Worm (Caenorhabditis elegans) whole organism, L4 larva: ENCODE results near the gene wrk-1.
A peak's percentile ranks its signal among the peaks of the same experiment; 100 is the strongest.

Experiments used
- D1046.2 ChIP-seq: fragments of 200-800 bp; sonication (Bioruptor generic); IDR thresholded peaks from 2 replicates; pipeline ENCODE4 v1.3.6; 2022; ENCODE audit warnings: missing genetic modification characterization, missing compliant biosample characterization
- F10B5.3 ChIP-seq: sonication (generic microtip); optimal IDR thresholded peaks from 2 replicates; lab custom pipeline; 2016; ENCODE audit warnings: mild to moderate bottlenecking, missing genetic modification characterization, missing compliant biosample characterization
- aha-1 ChIP-seq: fragments of 150-350 bp; peaks from one replicate; lab custom pipeline; 2014; ENCODE audit warnings: missing biosample characterization, missing genetic modification characterization
- arid-1 ChIP-seq: fragments of 200-800 bp; sonication (Bioruptor generic); conservative IDR thresholded peaks from 2 replicates; pipeline ENCODE4 v1.3.6; 2022; ENCODE audit warnings: missing genetic modification reagents, missing genetic modification characterization, missing compliant biosample characterization
- ceh-32 ChIP-seq: sonication (generic microtip); optimal IDR thresholded peaks from 2 replicates; lab custom pipeline; 2016; ENCODE audit warnings: mild to moderate bottlenecking, missing genetic modification characterization, missing compliant biosample characterization; ENCODE audit not compliant: poor library complexity
- ceh-44 ChIP-seq: fragments of 200-800 bp; sonication (Bioruptor generic); IDR thresholded peaks from 2 replicates; pipeline ENCODE4 v1.3.6; 2022; ENCODE audit warnings: missing genetic modification reagents, missing genetic modification characterization, missing compliant biosample characterization
- ceh-82 ChIP-seq: sonication (generic microtip); optimal IDR thresholded peaks from 2 replicates; lab custom pipeline; 2017; ENCODE audit warnings: missing biosample characterization, missing genetic modification characterization
- ces-1 ChIP-seq: fragments of 150-350 bp; sonication (generic microtip); optimal IDR thresholded peaks from 4 replicates; lab custom pipeline; 2014; ENCODE audit warnings: missing biosample characterization, missing genetic modification reagents, missing genetic modification characterization
- daf-19 ChIP-seq: fragments of 200-800 bp; sonication (Bioruptor generic); conservative IDR thresholded peaks from 2 replicates; pipeline ENCODE4 v1.3.6; 2022; ENCODE audit warnings: missing genetic modification characterization, missing compliant biosample characterization
- dve-1 ChIP-seq: sonication (generic microtip); optimal IDR thresholded peaks from 2 replicates; lab custom pipeline; 2017; ENCODE audit warnings: antibody characterized with exemption, mild to moderate bottlenecking, missing genetic modification characterization, missing compliant biosample characterization; ENCODE audit not compliant: insufficient read depth
- egl-27 ChIP-seq: sonication (generic microtip); optimal IDR thresholded peaks from 3 replicates; lab custom pipeline; 2017; ENCODE audit warnings: missing biosample characterization, missing genetic modification reagents, missing genetic modification characterization
- gei-8 ChIP-seq: fragments of 200-800 bp; sonication (Bioruptor generic); optimal IDR thresholded peaks from 2 replicates; lab custom pipeline; 2018; ENCODE audit warnings: mild to moderate bottlenecking, missing genetic modification characterization, missing compliant biosample characterization
- hmg-1.1 ChIP-seq: fragments of 200-800 bp; sonication (Bioruptor generic); IDR thresholded peaks from 2 replicates; pipeline ENCODE4 v1.3.6; 2022; ENCODE audit warnings: missing genetic modification reagents, missing genetic modification characterization, missing compliant biosample characterization
- lim-7 ChIP-seq: fragments of 200-800 bp; sonication (Bioruptor generic); IDR thresholded peaks from 2 replicates; pipeline ENCODE4 v1.3.6; 2022; ENCODE audit warnings: missing genetic modification characterization, missing compliant biosample characterization
- lin-15B ChIP-seq: fragments of 150-350 bp; sonication (generic microtip); optimal IDR thresholded peaks from 3 replicates; lab custom pipeline; 2014; ENCODE audit warnings: missing biosample characterization, missing genetic modification characterization
- lin-38 ChIP-seq: fragments of 200-800 bp; sonication (Bioruptor generic); IDR thresholded peaks from 2 replicates; pipeline ENCODE4 v1.3.6; 2022; ENCODE audit warnings: missing genetic modification reagents, missing genetic modification characterization, missing compliant biosample characterization
- madf-5 ChIP-seq, 2 experiments: fragments of 200-800 bp; sonication (Bioruptor generic); IDR thresholded peaks; 2 replicates each; pipeline ENCODE4 v1.3.6; 2022; ENCODE audit warnings: missing compliant biosample characterization in 2 of 2, missing genetic modification characterization in 2 of 2
- mep-1 ChIP-seq: fragments of 150-350 bp; sonication (generic microtip); optimal IDR thresholded peaks from 3 replicates; lab custom pipeline; 2014; ENCODE audit warnings: missing biosample characterization, missing genetic modification characterization
- mxl-3 ChIP-seq: fragments of 200-800 bp; sonication (Bioruptor generic); optimal IDR thresholded peaks from 2 replicates; lab custom pipeline; 2018; ENCODE audit warnings: mild to moderate bottlenecking, missing genetic modification characterization, missing compliant biosample characterization
- nhr-10 ChIP-seq: fragments of 150-350 bp; optimal IDR thresholded peaks from 2 replicates; lab custom pipeline; 2014; ENCODE audit warnings: missing biosample characterization, missing genetic modification characterization
- nhr-28 ChIP-seq: fragments of 150-350 bp; optimal IDR thresholded peaks from 2 replicates; lab custom pipeline; 2014; ENCODE audit warnings: missing biosample characterization, missing genetic modification characterization
- nhr-42 ChIP-seq: fragments of 200-800 bp; sonication (Bioruptor generic); IDR thresholded peaks from 2 replicates; pipeline ENCODE4 v1.3.6; 2022; ENCODE audit warnings: missing genetic modification characterization, missing compliant biosample characterization
- nhr-48 ChIP-seq: sonication (generic microtip); optimal IDR thresholded peaks from 2 replicates; lab custom pipeline; 2016; ENCODE audit warnings: mild to moderate bottlenecking, missing genetic modification characterization, missing compliant biosample characterization
- pha-4 ChIP-seq, 2 experiments: fragments of 150-350 bp in 1 of 2; fragments of 200-800 bp in 1 of 2; sonication (Bioruptor generic) in 1 of 2; IDR thresholded peaks in 1 of 2; optimal IDR thresholded peaks in 1 of 2; 2 replicates each; pipeline versions ENCODE4 v1.3.6 to Lab custom; 2014 to 2022; ENCODE audit warnings: missing genetic modification characterization in 2 of 2, missing genetic modification reagents in 2 of 2, missing biosample characterization in 1 of 2, missing compliant biosample characterization in 1 of 2
- php-3 ChIP-seq: fragments of 200-800 bp; sonication (Bioruptor generic); IDR thresholded peaks from 2 replicates; pipeline ENCODE4 v1.3.6; 2022; ENCODE audit warnings: missing genetic modification reagents, missing genetic modification characterization, missing compliant biosample characterization
- set-16 ChIP-seq: fragments of 200-800 bp; sonication (Bioruptor generic); IDR thresholded peaks from 2 replicates; pipeline ENCODE4 v1.3.6; 2022; ENCODE audit warnings: missing genetic modification reagents, missing genetic modification characterization, missing compliant biosample characterization
- unc-130 ChIP-seq: sonication (generic microtip); optimal IDR thresholded peaks from 2 replicates; lab custom pipeline; 2016; ENCODE audit warnings: missing genetic modification reagents, missing genetic modification characterization, missing compliant biosample characterization
- unc-39 ChIP-seq: sonication (generic microtip); optimal IDR thresholded peaks from 2 replicates; lab custom pipeline; 2017; ENCODE audit warnings: missing biosample characterization, missing genetic modification characterization
- unc-62 ChIP-seq, 3 experiments: fragments of 150-350 bp in 1 of 3; sonication (generic microtip); optimal IDR thresholded peaks in 2 of 3; peaks in 1 of 3; 1 replicate in 1 of 3; 2 replicates in 2 of 3; lab custom pipeline; 2014 to 2017; ENCODE audit warnings: missing biosample characterization in 3 of 3, missing genetic modification characterization in 3 of 3, missing genetic modification reagents in 3 of 3, missing genotype in 1 of 3
- vab-7 ChIP-seq: fragments of 200-800 bp; sonication (Bioruptor generic); IDR thresholded peaks from 2 replicates; pipeline ENCODE4 v1.3.6; 2022; ENCODE audit warnings: missing genetic modification reagents, missing genetic modification characterization, missing compliant biosample characterization
- zip-2 ChIP-seq: fragments of 150-350 bp; optimal IDR thresholded peaks from 2 replicates; lab custom pipeline; 2014; ENCODE audit warnings: missing biosample characterization, missing genetic modification characterization
- ztf-11 ChIP-seq: fragments of 150-350 bp; optimal IDR thresholded peaks from 2 replicates; lab custom pipeline; 2014; ENCODE audit warnings: missing biosample characterization, missing genetic modification characterization

Gene wrk-1

DNA sequence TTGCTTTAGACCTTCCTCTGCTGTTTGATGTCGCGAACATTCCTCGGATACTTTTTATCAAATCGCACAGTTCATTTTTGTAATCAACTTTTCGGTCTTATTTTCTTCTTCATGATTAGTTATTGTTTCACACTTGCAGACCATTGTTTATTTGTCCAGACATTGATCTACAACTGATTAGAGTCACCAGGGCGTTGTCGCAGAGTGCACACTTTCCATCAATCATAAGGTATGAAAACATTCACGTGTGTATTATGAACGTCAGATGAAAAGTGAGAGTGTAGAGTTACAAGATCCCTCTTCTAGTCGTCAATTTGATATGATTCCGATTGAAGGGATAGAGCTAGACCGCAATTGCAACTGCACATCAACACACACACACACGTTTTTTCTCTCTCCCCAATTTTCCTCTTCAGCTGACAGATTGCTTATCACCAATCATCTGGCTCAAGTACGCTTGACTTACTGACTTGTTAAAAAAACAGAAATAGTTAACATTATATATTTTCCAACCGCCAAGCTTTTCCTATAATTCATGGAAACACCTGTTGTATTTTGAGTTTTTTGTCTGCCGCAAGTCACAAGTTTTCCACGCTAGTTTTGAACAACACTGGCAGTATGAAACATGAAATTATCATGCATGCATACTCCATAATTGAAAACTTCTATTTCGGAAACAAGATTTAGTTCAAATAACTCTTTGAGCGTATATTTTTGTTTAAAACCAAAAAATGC is 47.8 kb upstream of the wrk-1 start (continued):
- no peak for TF ChIP-seq pha-4 (GFP tag; IDR thresholded peaks at IDR 0.05; lab: Robert Waterston, UW)
- no peak for TF ChIP-seq pha-4 (tag; optimal IDR thresholded peaks at IDR 0.05; lab: Kevin White, UChicago)
- TF ChIP-seq mep-1 (tag; lab: Kevin White, UChicago) = no peak
- TF ChIP-seq nhr-10 (tag; lab: Kevin White, UChicago) = no peak
- TF ChIP-seq nhr-28 (tag; lab: Kevin White, UChicago) = peak; percentile 47
- TF ChIP-seq zip-2 = no peak
- no peak for TF ChIP-seq arid-1
- no peak for TF ChIP-seq nhr-42
- TF ChIP-seq lin-15B (tag; lab: Kevin White, UChicago) = no peak
- TF ChIP-seq vab-7 (GFP tag; lab: Robert Waterston, UW) = no peak
- TF ChIP-seq nhr-48 (tag; lab: Kevin White, UChicago) = peak; percentile 45
- TF ChIP-seq ztf-11 = no peak
- TF ChIP-seq, all 104 proteins: peak for 12

DNA sequence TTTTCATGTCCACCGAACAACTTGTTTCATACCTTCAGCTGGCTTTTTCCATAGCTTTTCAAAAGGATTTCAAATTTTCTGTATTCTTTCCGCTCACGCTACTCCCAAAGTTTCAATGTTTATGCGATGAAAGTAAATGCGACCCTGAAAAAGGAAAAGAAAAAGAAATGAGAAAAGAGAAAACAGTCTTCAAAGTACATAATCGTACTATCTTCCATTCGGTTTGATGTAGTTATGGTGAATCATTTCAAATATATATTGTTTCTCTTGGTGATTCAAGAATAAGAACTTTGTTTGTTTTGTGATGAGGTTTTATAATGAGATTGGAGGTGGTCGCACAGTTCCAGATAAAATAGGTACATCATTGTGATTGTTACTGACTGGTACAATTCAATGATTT is 46.4 kb upstream of the wrk-1 start:
- peak; percentile 18 for TF ChIP-seq dve-1 (tag; lab: Kevin White, UChicago)
- no peak for TF ChIP-seq ceh-44 (GFP tag; lab: Robert Waterston, UW)
- peak in 1 of 2 experiments; percentile 77 for TF ChIP-seq unc-62 (GFP tag; optimal IDR thresholded peaks at IDR 0.05 in 1 of 2; lab: Kevin White, UChicago)
- no peak for TF ChIP-seq unc-62 (tag; optimal IDR thresholded peaks at IDR 0.05; lab: Kevin White, UChicago)

DNA sequence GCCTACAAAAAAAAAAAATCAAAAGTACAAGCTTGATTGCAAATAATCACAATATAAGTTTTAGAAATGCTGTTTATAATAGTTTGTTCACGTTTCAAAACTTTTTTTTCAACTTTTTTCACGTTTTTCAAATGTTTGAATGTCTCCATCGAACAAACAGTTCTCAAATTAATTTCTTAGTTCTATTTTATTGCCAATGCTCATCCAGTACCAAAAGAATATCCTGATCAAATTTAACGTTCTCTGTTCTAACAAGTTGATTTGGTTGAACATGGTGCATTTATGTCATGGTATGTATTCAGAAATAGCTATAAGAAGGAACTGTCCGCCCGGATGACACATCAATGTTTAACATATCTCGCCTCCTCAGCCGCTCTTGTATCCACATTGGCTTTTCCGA is 40.0 kb upstream of the wrk-1 start, which contains the start of gene kin-9:
Gene kin-9 (plus strand): TSS at position 301 of the 400 bp plus-strand sequence.
- TF ChIP-seq ceh-32 (tag; lab: Kevin White, UChicago) (no peak), hmg-1.1 (GFP tag; lab: Robert Waterston, UW) (no peak), mxl-3 (GFP tag; lab: Kevin White, UChicago) (no peak), aha-1 (tag; lab: Kevin White, UChicago) (no peak), lin-38 (GFP tag; lab: Robert Waterston, UW) (no peak), madf-5 (GFP tag; IDR thresholded peaks at IDR 0.05; lab: Robert Waterston, UW) (no peak), ceh-82 (no peak)

DNA sequence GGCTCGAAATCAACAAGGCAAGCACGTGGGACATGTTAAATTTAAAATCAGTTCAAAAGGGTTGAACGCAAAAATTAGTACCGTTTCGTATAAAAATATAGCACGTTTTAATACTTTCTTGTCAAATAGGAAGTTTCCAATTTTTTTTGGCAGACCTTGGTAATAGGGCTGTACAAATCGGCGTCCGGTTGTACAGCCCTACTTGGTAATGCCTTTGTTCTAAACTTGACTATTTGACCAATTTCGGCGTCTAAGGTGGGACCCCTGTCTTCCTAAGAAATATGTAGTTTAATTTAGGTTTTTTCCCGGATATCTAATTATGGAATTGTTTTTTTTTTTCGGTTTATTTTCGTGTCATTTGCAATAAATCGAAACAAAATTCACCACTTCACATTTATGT is 37.1 kb upstream of the wrk-1 start:
- TF ChIP-seq php-3 (GFP tag; lab: Robert Waterston, UW) = no peak
- no peak for TF ChIP-seq unc-39
- no peak for TF ChIP-seq daf-19
- TF ChIP-seq unc-62 (GFP tag; optimal IDR thresholded peaks at IDR 0.05 in 1 of 2; lab: Kevin White, UChicago) = no peak
- no peak for TF ChIP-seq unc-62 (tag; optimal IDR thresholded peaks at IDR 0.05; lab: Kevin White, UChicago)
- TF ChIP-seq D1046.2 (GFP tag; lab: Robert Waterston, UW) = no peak
- no peak for TF ChIP-seq lim-7 (GFP tag; lab: Robert Waterston, UW)
- no peak for TF ChIP-seq egl-27 (tag; lab: Kevin White, UChicago)
- no peak for TF ChIP-seq nhr-48 (tag; lab: Kevin White, UChicago)
- TF ChIP-seq unc-130 (GFP tag; lab: Kevin White, UChicago) = no peak
- no peak for TF ChIP-seq set-16
- no peak for TF ChIP-seq gei-8 (GFP tag; lab: Kevin White, UChicago)
- no peak for TF ChIP-seq nhr-28 (tag; lab: Kevin White, UChicago)
- no peak for TF ChIP-seq ces-1 (GFP tag; lab: Kevin White, UChicago)
- TF ChIP-seq F10B5.3 (tag; lab: Kevin White, UChicago) = no peak
- no peak for TF ChIP-seq dve-1 (tag; lab: Kevin White, UChicago)
